Worm (Caenorhabditis elegans) whole organism, L4 larva: ENCODE measurements around the gene T16A9.5.

Experiments used
- F10B5.3 ChIP-seq: sonication (generic microtip); optimal IDR thresholded peaks from 2 replicates; lab custom pipeline; 2016; ENCODE audit warnings: mild to moderate bottlenecking, missing genetic modification characterization, missing compliant biosample characterization
- F26F4.8 ChIP-seq: fragments of 200-800 bp; sonication (Bioruptor generic); conservative IDR thresholded peaks from 2 replicates; pipeline ENCODE4 v1.3.6; 2022; ENCODE audit warnings: missing genetic modification characterization, missing compliant biosample characterization
- F37D6.2 ChIP-seq: sonication (generic microtip); optimal IDR thresholded peaks from 2 replicates; lab custom pipeline; 2016; ENCODE audit warnings: mild to moderate bottlenecking, missing genetic modification characterization, missing compliant biosample characterization
- T20F7.1 ChIP-seq: fragments of 200-800 bp; sonication (Bioruptor generic); optimal IDR thresholded peaks from 2 replicates; lab custom pipeline; 2018; ENCODE audit warnings: mild to moderate bottlenecking, missing genetic modification characterization, missing compliant biosample characterization
- T26A8.4 ChIP-seq: fragments of 200-800 bp; sonication (Bioruptor generic); IDR thresholded peaks from 2 replicates; pipeline ENCODE4 v1.3.6; 2022; ENCODE audit warnings: missing genetic modification characterization, missing compliant biosample characterization
- Y105C5A.15 ChIP-seq: fragments of 200-800 bp; sonication (Bioruptor generic); IDR thresholded peaks from 2 replicates; pipeline ENCODE4 v1.3.6; 2022; ENCODE audit warnings: missing genetic modification characterization, missing compliant biosample characterization
- Y75B8A.6 ChIP-seq: fragments of 200-800 bp; sonication (Bioruptor generic); IDR thresholded peaks from 2 replicates; pipeline ENCODE4 v1.3.6; 2022; ENCODE audit warnings: missing genetic modification reagents, missing genetic modification characterization, missing compliant biosample characterization
- ZK337.2 ChIP-seq: fragments of 200-800 bp; sonication (Bioruptor generic); IDR thresholded peaks from 2 replicates; pipeline ENCODE4 v1.3.6; 2022; ENCODE audit warnings: missing genetic modification reagents, missing genetic modification characterization, missing compliant biosample characterization
- ZK546.5 ChIP-seq, 2 experiments: sonication (generic microtip); optimal IDR thresholded peaks; 2 replicates each; lab custom pipeline; 2017; ENCODE audit warnings: missing biosample characterization in 2 of 2, missing genetic modification characterization in 2 of 2
- ceh-20 ChIP-seq: fragments of 200-800 bp; sonication (Bioruptor generic); IDR thresholded peaks from 2 replicates; pipeline ENCODE4 v1.3.6; 2022; ENCODE audit warnings: missing genetic modification reagents, missing genetic modification characterization, missing compliant biosample characterization
- ceh-28 ChIP-seq: fragments of 150-350 bp; optimal IDR thresholded peaks from 2 replicates; lab custom pipeline; 2014; ENCODE audit warnings: missing biosample characterization, missing genetic modification reagents, missing genetic modification characterization
- ceh-32 ChIP-seq: sonication (generic microtip); optimal IDR thresholded peaks from 2 replicates; lab custom pipeline; 2016; ENCODE audit warnings: mild to moderate bottlenecking, missing genetic modification characterization, missing compliant biosample characterization; ENCODE audit not compliant: poor library complexity
- ceh-44 ChIP-seq: fragments of 200-800 bp; sonication (Bioruptor generic); IDR thresholded peaks from 2 replicates; pipeline ENCODE4 v1.3.6; 2022; ENCODE audit warnings: missing genetic modification reagents, missing genetic modification characterization, missing compliant biosample characterization
- ceh-62 ChIP-seq: sonication (generic microtip); optimal IDR thresholded peaks from 2 replicates; lab custom pipeline; 2017; ENCODE audit warnings: missing biosample characterization, missing genetic modification characterization
- ces-1 ChIP-seq: fragments of 150-350 bp; sonication (generic microtip); optimal IDR thresholded peaks from 4 replicates; lab custom pipeline; 2014; ENCODE audit warnings: missing biosample characterization, missing genetic modification reagents, missing genetic modification characterization
- cey-2 ChIP-seq: sonication (generic microtip); optimal IDR thresholded peaks from 3 replicates; lab custom pipeline; 2017; ENCODE audit warnings: missing genetic modification characterization, mild to moderate bottlenecking, missing compliant biosample characterization, antibody characterized with exemption, borderline replicate concordance; ENCODE audit not compliant: insufficient read depth
- dmd-8 ChIP-seq: fragments of 200-800 bp; sonication (Bioruptor generic); IDR thresholded peaks from 2 replicates; pipeline ENCODE4 v1.3.6; 2022; ENCODE audit warnings: missing genetic modification characterization, missing compliant biosample characterization
- dmd-9 ChIP-seq: fragments of 200-800 bp; sonication (Bioruptor generic); IDR thresholded peaks from 2 replicates; pipeline ENCODE4 v1.3.6; 2022; ENCODE audit warnings: missing genetic modification reagents, missing genetic modification characterization, missing compliant biosample characterization
- dpl-1 ChIP-seq: fragments of 150-350 bp; optimal IDR thresholded peaks from 2 replicates; lab custom pipeline; 2014; ENCODE audit warnings: missing biosample characterization, missing genetic modification reagents, missing genetic modification characterization
- duxl-1 ChIP-seq: sonication (generic microtip); optimal IDR thresholded peaks from 2 replicates; lab custom pipeline; 2016; ENCODE audit warnings: mild to moderate bottlenecking, missing genetic modification characterization, moderate library complexity, missing compliant biosample characterization; ENCODE audit not compliant: poor library complexity
- egl-27 ChIP-seq: sonication (generic microtip); optimal IDR thresholded peaks from 3 replicates; lab custom pipeline; 2017; ENCODE audit warnings: missing biosample characterization, missing genetic modification reagents, missing genetic modification characterization
- fos-1 ChIP-seq: fragments of 150-350 bp; optimal IDR thresholded peaks from 2 replicates; lab custom pipeline; 2014; ENCODE audit warnings: missing biosample characterization, missing genetic modification characterization
- hlh-30 ChIP-seq: sonication (generic microtip); optimal IDR thresholded peaks from 2 replicates; lab custom pipeline; 2017; ENCODE audit warnings: antibody characterized with exemption, mild to moderate bottlenecking, missing genetic modification characterization, missing compliant biosample characterization; ENCODE audit not compliant: insufficient read depth
- lin-13 ChIP-seq: fragments of 150-350 bp; optimal IDR thresholded peaks from 2 replicates; lab custom pipeline; 2014; ENCODE audit warnings: missing biosample characterization, missing genetic modification reagents, missing genetic modification characterization
- lin-29 ChIP-seq: fragments of 200-800 bp; sonication (Bioruptor generic); IDR thresholded peaks from 2 replicates; pipeline ENCODE4 v1.3.6; 2022; ENCODE audit warnings: missing genetic modification reagents, missing genetic modification characterization, missing compliant biosample characterization
- lin-38 ChIP-seq: fragments of 200-800 bp; sonication (Bioruptor generic); IDR thresholded peaks from 2 replicates; pipeline ENCODE4 v1.3.6; 2022; ENCODE audit warnings: missing genetic modification reagents, missing genetic modification characterization, missing compliant biosample characterization
- lin-39 ChIP-seq: fragments of 150-350 bp; optimal IDR thresholded peaks from 2 replicates; lab custom pipeline; 2014; ENCODE audit warnings: missing biosample characterization, missing genetic modification reagents, missing genetic modification characterization
- lir-3 ChIP-seq: sonication (generic microtip); optimal IDR thresholded peaks from 2 replicates; lab custom pipeline; 2016; ENCODE audit warnings: mild to moderate bottlenecking, missing genetic modification characterization, missing compliant biosample characterization
- mdt-29 ChIP-seq: fragments of 200-800 bp; sonication (Bioruptor generic); IDR thresholded peaks from 2 replicates; pipeline ENCODE4 v1.3.6; 2022; ENCODE audit warnings: missing genetic modification reagents, missing genetic modification characterization, missing compliant biosample characterization
- mep-1 ChIP-seq: fragments of 150-350 bp; sonication (generic microtip); optimal IDR thresholded peaks from 3 replicates; lab custom pipeline; 2014; ENCODE audit warnings: missing biosample characterization, missing genetic modification characterization
- mes-2 ChIP-seq: sonication (generic microtip); optimal IDR thresholded peaks from 2 replicates; lab custom pipeline; 2016; ENCODE audit warnings: missing genotype, mild to moderate bottlenecking, missing genetic modification characterization, missing compliant biosample characterization; ENCODE audit not compliant: poor library complexity, severe bottlenecking
- mxl-2 ChIP-seq: fragments of 200-800 bp; sonication (Bioruptor generic); conservative IDR thresholded peaks from 2 replicates; pipeline ENCODE4 v1.3.6; 2022; ENCODE audit warnings: missing genetic modification reagents, missing genetic modification characterization, missing compliant biosample characterization
- mxl-3 ChIP-seq: fragments of 200-800 bp; sonication (Bioruptor generic); optimal IDR thresholded peaks from 2 replicates; lab custom pipeline; 2018; ENCODE audit warnings: mild to moderate bottlenecking, missing genetic modification characterization, missing compliant biosample characterization
- nhr-111 ChIP-seq: fragments of 200-800 bp; sonication (Bioruptor generic); optimal IDR thresholded peaks from 2 replicates; lab custom pipeline; 2018; ENCODE audit warnings: mild to moderate bottlenecking, missing genetic modification characterization, missing compliant biosample characterization
- nhr-28 ChIP-seq: fragments of 150-350 bp; optimal IDR thresholded peaks from 2 replicates; lab custom pipeline; 2014; ENCODE audit warnings: missing biosample characterization, missing genetic modification characterization
- nhr-42 ChIP-seq: fragments of 200-800 bp; sonication (Bioruptor generic); IDR thresholded peaks from 2 replicates; pipeline ENCODE4 v1.3.6; 2022; ENCODE audit warnings: missing genetic modification characterization, missing compliant biosample characterization
- nhr-6 ChIP-seq: fragments of 150-350 bp; optimal IDR thresholded peaks from 2 replicates; lab custom pipeline; 2014; ENCODE audit warnings: missing biosample characterization, missing genetic modification characterization
- pqm-1 ChIP-seq: sonication (generic microtip); optimal IDR thresholded peaks from 2 replicates; lab custom pipeline; 2017; ENCODE audit warnings: missing biosample characterization, missing genetic modification characterization
- rbr-2 ChIP-seq: sonication (generic microtip); optimal IDR thresholded peaks from 2 replicates; lab custom pipeline; 2016; ENCODE audit warnings: missing genotype, missing genetic modification characterization, missing compliant biosample characterization
- sdz-12 ChIP-seq: fragments of 200-800 bp; sonication (Bioruptor generic); optimal IDR thresholded peaks from 2 replicates; lab custom pipeline; 2018; ENCODE audit warnings: mild to moderate bottlenecking, missing genetic modification characterization, missing compliant biosample characterization
- tra-1 ChIP-seq: fragments of 200-800 bp; sonication (Bioruptor generic); IDR thresholded peaks from 2 replicates; pipeline ENCODE4 v1.3.6; 2022; ENCODE audit warnings: missing genetic modification reagents, missing genetic modification characterization, missing compliant biosample characterization
- unc-39 ChIP-seq: sonication (generic microtip); optimal IDR thresholded peaks from 2 replicates; lab custom pipeline; 2017; ENCODE audit warnings: missing biosample characterization, missing genetic modification characterization
- unc-62 ChIP-seq, 3 experiments: fragments of 150-350 bp in 1 of 3; sonication (generic microtip); optimal IDR thresholded peaks in 2 of 3; peaks in 1 of 3; 1 replicate in 1 of 3; 2 replicates in 2 of 3; lab custom pipeline; 2014 to 2017; ENCODE audit warnings: missing biosample characterization in 3 of 3, missing genetic modification characterization in 3 of 3, missing genetic modification reagents in 3 of 3, missing genotype in 1 of 3
- vab-7 ChIP-seq: fragments of 200-800 bp; sonication (Bioruptor generic); IDR thresholded peaks from 2 replicates; pipeline ENCODE4 v1.3.6; 2022; ENCODE audit warnings: missing genetic modification reagents, missing genetic modification characterization, missing compliant biosample characterization
- zag-1 ChIP-seq: fragments of 150-350 bp; optimal IDR thresholded peaks from 2 replicates; lab custom pipeline; 2014; ENCODE audit warnings: missing biosample characterization, missing genetic modification characterization
- zip-2 ChIP-seq: fragments of 150-350 bp; optimal IDR thresholded peaks from 2 replicates; lab custom pipeline; 2014; ENCODE audit warnings: missing biosample characterization, missing genetic modification characterization
- ztf-11 ChIP-seq: fragments of 150-350 bp; optimal IDR thresholded peaks from 2 replicates; lab custom pipeline; 2014; ENCODE audit warnings: missing biosample characterization, missing genetic modification characterization
- ztf-7 ChIP-seq: fragments of 150-350 bp; optimal IDR thresholded peaks from 2 replicates; lab custom pipeline; 2014; ENCODE audit warnings: missing biosample characterization, missing genetic modification characterization

Gene T16A9.5

ce11 chrV:14200086-14200485 lies 14.9 kb downstream of the T16A9.5 start (continued):
- TF ChIP-seq zag-1 (tag; lab: Kevin White, UChicago) (no peak), nhr-42 (GFP tag; lab: Robert Waterston, UW) (peak; percentile 83), ces-1 (no peak), cey-2 (tag; lab: Kevin White, UChicago) (peak; percentile 11), hlh-30 (tag; lab: Kevin White, UChicago) (peak; percentile 97), mes-2 (tag; lab: Kevin White, UChicago) (peak; percentile 72), nhr-111 (GFP tag; lab: Kevin White, UChicago) (no peak), mxl-3 (GFP tag; lab: Kevin White, UChicago) (peak; percentile 94), mdt-29 (GFP tag; lab: Robert Waterston, UW) (peak; percentile 87), ztf-11 (tag; lab: Kevin White, UChicago) (no peak), ceh-28 (peak; percentile 43), vab-7 (GFP tag; lab: Robert Waterston, UW) (peak; percentile 47; the same call in 1 of the 2 replicates), pqm-1 (tag; lab: Kevin White, UChicago) (peak; percentile 63), T20F7.1 (GFP tag; lab: Kevin White, UChicago) (peak; percentile 83)

ce11 chrV:14197651-14198050 lies 17.4 kb downstream of the T16A9.5 start:
- no peak for TF ChIP-seq Y105C5A.15 (GFP tag; lab: Robert Waterston, UW)
- TF ChIP-seq lin-13 (GFP tag; lab: Kevin White, UChicago) = no peak
- no peak for TF ChIP-seq zip-2 (tag; lab: Kevin White, UChicago)
- peak; percentile 47 for TF ChIP-seq duxl-1 (tag; lab: Kevin White, UChicago)
- no peak for TF ChIP-seq ztf-7 (tag; lab: Kevin White, UChicago)
- peak; percentile 83 for TF ChIP-seq mep-1 (tag; lab: Kevin White, UChicago)
- no peak for TF ChIP-seq lir-3
- peak; percentile 37; the same call in 1 of the 2 replicates for TF ChIP-seq tra-1 (GFP tag; lab: Robert Waterston, UW)
- TF ChIP-seq nhr-6 = no peak
- TF ChIP-seq ceh-20 (GFP tag; lab: Robert Waterston, UW) = 0 out of 2 replicates have a peak, but pooled peaks have one; percentile 36
- no peak for TF ChIP-seq T20F7.1 (GFP tag; lab: Kevin White, UChicago)
- no peak for TF ChIP-seq ZK546.5 (tag; optimal IDR thresholded peaks at IDR 0.05; lab: Kevin White, UChicago)
- 0 out of 2 replicates have a peak, but pooled peaks have one; percentile 5 for TF ChIP-seq ZK337.2
- TF ChIP-seq nhr-28 = peak; percentile 49
- no peak for TF ChIP-seq dmd-9 (GFP tag; lab: Robert Waterston, UW)
- no peak for TF ChIP-seq dmd-8 (GFP tag; lab: Robert Waterston, UW)
- TF ChIP-seq sdz-12 (GFP tag; lab: Kevin White, UChicago) = no peak
- peak; percentile 29; the same call in 1 of the 2 replicates for TF ChIP-seq lin-38 (GFP tag; lab: Robert Waterston, UW)
- no peak for TF ChIP-seq nhr-111 (GFP tag; lab: Kevin White, UChicago)
- TF ChIP-seq zag-1 (tag; lab: Kevin White, UChicago) = no peak
- no peak for TF ChIP-seq mxl-2 (GFP tag; lab: Robert Waterston, UW)
- TF ChIP-seq T26A8.4 (GFP tag; lab: Robert Waterston, UW) = peak; percentile 65
- TF ChIP-seq fos-1 = no peak
- TF ChIP-seq Y75B8A.6 (GFP tag; lab: Robert Waterston, UW) = no peak
- no peak for TF ChIP-seq lin-29 (GFP tag; lab: Robert Waterston, UW)
- TF ChIP-seq unc-39 (tag; lab: Kevin White, UChicago) = no peak
- TF ChIP-seq mxl-3 (GFP tag; lab: Kevin White, UChicago) = peak; percentile 5
- TF ChIP-seq lin-39 = no peak
- TF ChIP-seq ceh-44 (GFP tag; lab: Robert Waterston, UW) = no peak
- no peak for TF ChIP-seq ceh-62 (tag; lab: Kevin White, UChicago)
- TF ChIP-seq egl-27 (tag; lab: Kevin White, UChicago) = no peak
- TF ChIP-seq F37D6.2 (tag; lab: Kevin White, UChicago) = no peak
- TF ChIP-seq rbr-2 (tag; lab: Kevin White, UChicago) = no peak
- no peak for TF ChIP-seq F10B5.3 (tag; lab: Kevin White, UChicago)
- no peak for TF ChIP-seq ceh-32 (tag; lab: Kevin White, UChicago)
- TF ChIP-seq dpl-1 (GFP tag; lab: Kevin White, UChicago) = peak; percentile 7
- peak in 1 of 2 experiments; percentile 45 for TF ChIP-seq unc-62 (GFP tag; optimal IDR thresholded peaks at IDR 0.05 in 1 of 2; lab: Kevin White, UChicago)
- no peak for TF ChIP-seq unc-62 (tag; optimal IDR thresholded peaks at IDR 0.05; lab: Kevin White, UChicago)
- no peak for TF ChIP-seq ztf-11 (tag; lab: Kevin White, UChicago)
- TF ChIP-seq F26F4.8 = no peak
- no peak for TF ChIP-seq ces-1
